Fruit fly (Drosophila melanogaster): ENCODE results near the gene CG2258.

Gene CG2258

DNA sequence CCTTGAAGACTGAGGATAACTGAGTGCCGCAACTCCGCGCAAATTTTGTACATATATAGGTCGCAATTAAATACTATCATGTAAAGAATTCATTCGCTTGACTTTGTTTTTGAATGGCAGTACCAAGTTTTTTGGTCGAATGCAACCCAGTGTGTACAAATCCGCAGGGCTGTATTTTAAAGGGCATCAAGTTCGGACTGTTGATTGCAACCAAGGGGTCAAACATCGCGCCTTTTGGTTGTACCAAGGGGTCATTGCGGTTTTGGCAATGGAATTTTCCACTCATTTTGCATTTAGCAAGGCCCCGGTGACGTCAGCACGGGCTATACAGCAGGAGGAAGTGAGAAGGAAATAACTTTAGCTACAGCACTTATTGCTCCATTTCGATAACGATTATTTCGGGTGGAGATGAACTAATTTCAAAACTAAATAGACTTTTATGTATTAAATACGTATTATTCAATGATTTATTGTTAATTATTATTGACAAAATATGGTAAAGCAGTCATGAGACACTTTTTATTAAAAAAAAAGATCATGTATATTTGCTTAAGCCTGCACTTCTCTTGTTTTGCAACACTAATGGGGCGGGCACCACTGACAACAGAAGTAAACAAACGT lies 29.9 kb upstream of the CG2258 start, which contains the start of gene CG10958 (continued):
- TF ChIP-seq Hr3 (GFP tag; optimal IDR thresholded peaks at IDR 0.05) = peak; percentile 49
- peak; percentile 47 for TF ChIP-seq CG1602 (GFP tag; optimal IDR thresholded peaks at IDR 0.05)
- TF ChIP-seq ttk (GFP tag; IDR thresholded peaks at IDR 0.05) = peak; percentile 26; the same call in 1 of the 2 replicates
- TF ChIP-seq phol (tag; optimal IDR thresholded peaks at IDR 0.05) = peak; percentile 47
- peak; percentile 11 for TF ChIP-seq CG30020 (tag; optimal IDR thresholded peaks at IDR 0.05)
- TF ChIP-seq Awh (GFP tag; IDR thresholded peaks at IDR 0.05) = 0 out of 2 replicates have a peak, but pooled peaks have one; percentile 48
- no peak for TF ChIP-seq chm (GFP tag; IDR thresholded peaks at IDR 0.05)
- TF ChIP-seq inv (GFP tag; IDR thresholded peaks at IDR 0.05; ENCODE audit: partially characterized antibody) = no peak
- TF ChIP-seq ro (GFP tag; IDR thresholded peaks at IDR 0.05) = no peak
- TF ChIP-seq NFAT (GFP tag; IDR thresholded peaks at IDR 0.05) = 0 out of 2 replicates have a peak, but pooled peaks have one; percentile 15
- peak; percentile 6 for TF ChIP-seq CG2875 (GFP tag; optimal IDR thresholded peaks at IDR 0.05)
- TF ChIP-seq CG2678 (tag; optimal IDR thresholded peaks at IDR 0.05) = peak; percentile 62
- peak; percentile 76 for TF ChIP-seq CG18599 (GFP tag; optimal IDR thresholded peaks at IDR 0.05)
- TF ChIP-seq gem (tag; optimal IDR thresholded peaks at IDR 0.05) = peak; percentile 77
- no peak for TF ChIP-seq zen (tag; optimal IDR thresholded peaks at IDR 0.05)
- TF ChIP-seq seq (GFP tag; IDR thresholded peaks at IDR 0.05) = 0 out of 2 replicates have a peak, but pooled peaks have one; percentile 31
- peak; percentile 83 for TF ChIP-seq CG2120 (GFP tag; optimal IDR thresholded peaks at IDR 0.05)
- no peak for TF ChIP-seq CG10274 (GFP tag; optimal IDR thresholded peaks at IDR 0.05)
- TF ChIP-seq sug (tag; optimal IDR thresholded peaks at IDR 0.05) = peak; percentile 59
- TF ChIP-seq bsh (GFP tag; optimal IDR thresholded peaks at IDR 0.05) = peak in 1 of 2 experiments; percentile 59
- TF ChIP-seq CG4282 (GFP tag; optimal IDR thresholded peaks at IDR 0.05) = no peak
- TF ChIP-seq chif (GFP tag; optimal IDR thresholded peaks at IDR 0.05) = peak in 1 of 2 experiments; percentile 13
- peak; percentile 15 for TF ChIP-seq CG16863 (GFP tag; optimal IDR thresholded peaks at IDR 0.05)
- TF ChIP-seq gce (GFP tag; IDR thresholded peaks at IDR 0.05) = no peak
- peak; percentile 1 for TF ChIP-seq Bteb2 (GFP tag; optimal IDR thresholded peaks at IDR 0.05)
- no peak for TF ChIP-seq pros (GFP tag; optimal IDR thresholded peaks at IDR 0.05)
- peak; percentile 26 to 81 for TF ChIP-seq dpn (GFP tag; optimal IDR thresholded peaks at IDR 0.05)
- no peak for TF ChIP-seq Trl (optimal IDR thresholded peaks at IDR 0.05)
- TF ChIP-seq Trl (GFP tag; optimal IDR thresholded peaks at IDR 0.05) = peak; percentile 12
- 0 out of 2 replicates have a peak, but pooled peaks have one; percentile 7 for TF ChIP-seq H2.0 (GFP tag; IDR thresholded peaks at IDR 0.05)
- peak; percentile 56 for TF ChIP-seq HHEX (GFP tag; optimal IDR thresholded peaks at IDR 0.05)
- peak; percentile 1 for TF ChIP-seq run (tag; optimal IDR thresholded peaks at IDR 0.05)
- peak; percentile 11 for TF ChIP-seq CG10147 (GFP tag; optimal IDR thresholded peaks at IDR 0.05)
- no peak for TF ChIP-seq emc (GFP tag; optimal IDR thresholded peaks at IDR 0.05)
- peak; percentile 38 for TF ChIP-seq pzg (GFP tag; optimal IDR thresholded peaks at IDR 0.05)
- peak; percentile 33 for TF ChIP-seq CG34376 (GFP tag; optimal IDR thresholded peaks at IDR 0.05)
- peak in 1 of 3 experiments; percentile 42 for TF ChIP-seq lola (GFP tag; optimal IDR thresholded peaks at IDR 0.05)
- peak; percentile 34 for TF ChIP-seq CG1603 (tag; optimal IDR thresholded peaks at IDR 0.05)
- peak; percentile 26 for TF ChIP-seq zfh2 (GFP tag; optimal IDR thresholded peaks at IDR 0.05)
- peak; percentile 57 for TF ChIP-seq CG1233 (GFP tag; optimal IDR thresholded peaks at IDR 0.05)
- peak; percentile 1 for TF ChIP-seq nerfin-1 (tag; optimal IDR thresholded peaks at IDR 0.05)
- TF ChIP-seq CG33557 (GFP tag; optimal IDR thresholded peaks at IDR 0.05) = peak; percentile 20
- TF ChIP-seq Sox102F (GFP tag; optimal IDR thresholded peaks at IDR 0.05) = peak; percentile 71
- no peak for TF ChIP-seq usp (GFP tag; optimal IDR thresholded peaks at IDR 0.05)
- TF ChIP-seq wdn (GFP tag; IDR thresholded peaks at IDR 0.05) = 0 out of 2 replicates have a peak, but pooled peaks have one; percentile 27
- TF ChIP-seq Myb (GFP tag; optimal IDR thresholded peaks at IDR 0.05) = peak; percentile 2
- TF ChIP-seq BEAF-32 (GFP tag; optimal IDR thresholded peaks at IDR 0.05) = peak; percentile 39
- peak; percentile 4 for TF ChIP-seq maf-S (GFP tag; optimal IDR thresholded peaks at IDR 0.05)
- peak; percentile 36 for TF ChIP-seq sd (tag; optimal IDR thresholded peaks at IDR 0.05)

All from whole organism, embryonic.